Worm (Caenorhabditis elegans) whole organism, L3 larva: ENCODE data around the gene F46F5.16.

Experiments used
- ceh-16 ChIP-seq: sonication (generic microtip); optimal IDR thresholded peaks from 2 replicates; lab custom pipeline; 2017; ENCODE audit warnings: missing biosample characterization, missing genetic modification characterization
- ceh-28 ChIP-seq: fragments of 150-350 bp; optimal IDR thresholded peaks from 2 replicates; lab custom pipeline; 2014; ENCODE audit warnings: missing biosample characterization, missing genetic modification reagents, missing genetic modification characterization
- ceh-82 ChIP-seq: fragments of 150-350 bp; optimal IDR thresholded peaks from 2 replicates; lab custom pipeline; 2014; ENCODE audit warnings: missing biosample characterization, missing genetic modification characterization
- daf-12 ChIP-seq: fragments of 150-350 bp; optimal IDR thresholded peaks from 2 replicates; lab custom pipeline; 2014; ENCODE audit warnings: missing biosample characterization, missing genetic modification reagents, missing genetic modification characterization
- elt-3 ChIP-seq, 3 experiments: fragments of 150-350 bp in 1 of 3; sonication (generic microtip) in 2 of 3; optimal IDR thresholded peaks; 2 replicates in 2 of 3; 4 replicates in 1 of 3; lab custom pipeline; 2014 to 2017; ENCODE audit warnings: missing biosample characterization in 3 of 3, missing genetic modification characterization in 3 of 3
- lin-15B ChIP-seq: fragments of 150-350 bp; optimal IDR thresholded peaks from 2 replicates; lab custom pipeline; 2014; ENCODE audit warnings: missing biosample characterization, missing genetic modification characterization
- nhr-12 ChIP-seq: fragments of 150-350 bp; optimal IDR thresholded peaks from 2 replicates; lab custom pipeline; 2014; ENCODE audit warnings: missing biosample characterization, missing genetic modification characterization
- nhr-76 ChIP-seq: fragments of 150-350 bp; sonication (generic microtip); optimal IDR thresholded peaks from 5 replicates; lab custom pipeline; 2014; ENCODE audit warnings: missing biosample characterization, missing genetic modification characterization
- pha-4 ChIP-seq: fragments of 150-350 bp; optimal IDR thresholded peaks from 2 replicates; lab custom pipeline; 2014; ENCODE audit warnings: missing biosample characterization, missing genetic modification reagents, missing genetic modification characterization
- unc-62 ChIP-seq: fragments of 150-350 bp; sonication (generic microtip); optimal IDR thresholded peaks from 4 replicates; lab custom pipeline; 2014; ENCODE audit warnings: missing biosample characterization, missing genetic modification reagents, missing genetic modification characterization
- ztf-11 ChIP-seq: fragments of 150-350 bp; optimal IDR thresholded peaks from 2 replicates; lab custom pipeline; 2014; ENCODE audit warnings: missing biosample characterization, missing genetic modification characterization

DNA sequence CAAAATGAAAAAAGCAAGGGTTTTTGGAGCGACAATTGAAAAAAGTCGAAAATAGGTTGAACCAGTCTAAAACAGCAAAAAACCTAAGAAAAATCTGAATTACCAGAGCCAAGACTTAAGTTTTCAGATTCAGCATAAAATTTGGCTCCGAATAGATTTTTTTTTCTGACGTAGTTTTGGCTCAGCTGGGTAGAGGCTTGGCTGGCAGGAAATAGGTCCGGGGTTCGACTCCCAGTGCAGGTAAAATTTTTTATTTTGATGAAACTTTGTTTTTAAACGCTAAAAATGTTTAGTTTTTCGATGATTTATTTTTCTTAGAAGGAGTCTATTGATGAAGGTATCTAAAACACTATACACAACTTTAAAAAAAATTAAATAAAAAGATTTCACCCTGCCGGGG lies 32.1 kb upstream of the F46F5.16 start:
- TF ChIP-seq nhr-12: no peak
- TF ChIP-seq elt-3 (tag; optimal IDR thresholded peaks at IDR 0.05; lab: Kevin White, UChicago): no peak
- no peak for TF ChIP-seq ceh-82 (tag; lab: Kevin White, UChicago)
- TF ChIP-seq ceh-16 (tag; lab: Kevin White, UChicago): no peak
- TF ChIP-seq daf-12 (tag; lab: Kevin White, UChicago): no peak
- TF ChIP-seq lin-15B: no peak
- no peak for TF ChIP-seq pha-4 (tag; lab: Kevin White, UChicago)
- TF ChIP-seq ztf-11 (tag; lab: Kevin White, UChicago): no peak
- no peak for TF ChIP-seq nhr-76 (tag; lab: Kevin White, UChicago)
- no peak for TF ChIP-seq ceh-28 (tag; lab: Kevin White, UChicago)
- TF ChIP-seq unc-62 (GFP tag; lab: Kevin White, UChicago): no peak
